Fruit fly (Drosophila melanogaster) whole organism, embryonic: ENCODE measurements around the gene miple2.
A peak's percentile ranks its signal among the peaks of the same experiment; 100 is the strongest.

ENCODE experiments used
- Bgb ChIP-seq: fragments of 200-800 bp; sonication (Bioruptor generic); IDR thresholded peaks from 2 replicates; pipeline ENCODE4 v1.3.6; 2022; ENCODE audit warnings: missing biosample characterization, missing genetic modification characterization; ENCODE audit not compliant: partially characterized antibody
- CG10321 ChIP-seq: fragments of 200-800 bp; sonication (Bioruptor generic); IDR thresholded peaks from 2 replicates; pipeline ENCODE4 v1.3.6; 2022; ENCODE audit warnings: missing biosample characterization, missing genetic modification characterization
- CG10366 ChIP-seq: fragments of 200-800 bp; sonication (Bioruptor generic); IDR thresholded peaks from 2 replicates; pipeline ENCODE4 v1.3.6; 2022; ENCODE audit warnings: missing biosample characterization, missing genetic modification characterization
- CG11398 ChIP-seq: fragments of 200-800 bp; sonication (Bioruptor generic); optimal IDR thresholded peaks from 2 replicates; lab custom pipeline; 2016; ENCODE audit warnings: missing biosample characterization, missing genetic modification characterization
- CG11456 ChIP-seq: fragments of 200-800 bp; sonication (Bioruptor generic); IDR thresholded peaks from 3 replicates; pipeline ENCODE4 v1.3.6; 2022; ENCODE audit warnings: missing biosample characterization, missing genetic modification characterization
- CG11504 ChIP-seq: fragments of 200-800 bp; sonication (Bioruptor generic); optimal IDR thresholded peaks from 3 replicates; lab custom pipeline; 2019; ENCODE audit warnings: missing biosample characterization, mild to moderate bottlenecking, missing genetic modification characterization, moderate library complexity
- CG13424 ChIP-seq: fragments of 200-800 bp; sonication (Bioruptor generic); optimal IDR thresholded peaks from 2 replicates; lab custom pipeline; 2019; ENCODE audit warnings: missing biosample characterization, mild to moderate bottlenecking, missing genetic modification characterization, moderate library complexity
- CG15479 ChIP-seq: fragments of 200-800 bp; sonication (Bioruptor generic); optimal IDR thresholded peaks from 3 replicates; lab custom pipeline; 2019; ENCODE audit warnings: missing biosample characterization, mild to moderate bottlenecking, missing genetic modification characterization, moderate library complexity
- CG15601 ChIP-seq: fragments of 200-800 bp; sonication (Bioruptor generic); optimal IDR thresholded peaks from 3 replicates; lab custom pipeline; 2019; ENCODE audit warnings: missing biosample characterization, mild to moderate bottlenecking, missing genetic modification characterization, moderate library complexity
- CG16863 ChIP-seq: fragments of 200-800 bp; sonication (Bioruptor generic); optimal IDR thresholded peaks from 3 replicates; lab custom pipeline; 2016; ENCODE audit warnings: missing biosample characterization, missing genetic modification characterization
- CG3065 ChIP-seq: fragments of 200-800 bp; sonication (Bioruptor generic); optimal IDR thresholded peaks from 2 replicates; lab custom pipeline; 2016; ENCODE audit warnings: missing biosample characterization, missing genetic modification characterization
- CG3163 ChIP-seq: fragments of 200-800 bp; sonication (Bioruptor generic); optimal IDR thresholded peaks from 3 replicates; lab custom pipeline; 2016; ENCODE audit warnings: missing biosample characterization, missing genetic modification characterization
- CG32532 ChIP-seq: fragments of 200-800 bp; sonication (Bioruptor generic); IDR thresholded peaks from 2 replicates; pipeline ENCODE4 v1.3.6; 2022; ENCODE audit warnings: missing biosample characterization, missing genetic modification characterization
- CG32772 ChIP-seq: fragments of 200-800 bp; sonication (Bioruptor generic); IDR thresholded peaks from 2 replicates; pipeline ENCODE4 v1.3.6; 2022; ENCODE audit warnings: missing biosample characterization, missing genetic modification characterization
- CG4282 ChIP-seq: fragments of 200-800 bp; sonication (Bioruptor generic); optimal IDR thresholded peaks from 2 replicates; lab custom pipeline; 2016; ENCODE audit warnings: missing biosample characterization, missing genetic modification characterization
- CG9727 ChIP-seq: fragments of 200-800 bp; sonication (Bioruptor generic); optimal IDR thresholded peaks from 3 replicates; lab custom pipeline; 2017; ENCODE audit warnings: missing biosample characterization, mild to moderate bottlenecking, missing genetic modification characterization
- CTCF ChIP-seq: fragments of 200-800 bp; sonication (Bioruptor generic); optimal IDR thresholded peaks from 2 replicates; lab custom pipeline; 2017; ENCODE audit warnings: missing biosample characterization, mild to moderate bottlenecking, missing genetic modification characterization, moderate library complexity
- Chrac-16 ChIP-seq: fragments of 200-800 bp; sonication (Bioruptor generic); optimal IDR thresholded peaks from 3 replicates; lab custom pipeline; 2016; ENCODE audit warnings: missing biosample characterization, missing genetic modification characterization
- CkIIα-i1 ChIP-seq: fragments of 200-800 bp; sonication (Bioruptor generic); IDR thresholded peaks from 2 replicates; pipeline ENCODE4 v1.3.6; 2022; ENCODE audit warnings: missing biosample characterization, missing genetic modification characterization
- Dll ChIP-seq: fragments of 200-800 bp; sonication (Bioruptor generic); IDR thresholded peaks from 4 replicates; pipeline ENCODE4 v1.3.6; 2022; ENCODE audit warnings: missing biosample characterization, missing genetic modification characterization; ENCODE audit not compliant: partially characterized antibody
- Doc3 ChIP-seq: fragments of 200-800 bp; sonication (Bioruptor generic); IDR thresholded peaks from 3 replicates; pipeline ENCODE4 v1.3.6; 2022; ENCODE audit warnings: missing biosample characterization, missing genetic modification characterization; ENCODE audit not compliant: partially characterized antibody
- HHEX ChIP-seq: fragments of 200-800 bp; sonication (Bioruptor generic); optimal IDR thresholded peaks from 3 replicates; lab custom pipeline; 2017; ENCODE audit warnings: missing biosample characterization, mild to moderate bottlenecking, missing genetic modification characterization, missing genetic modification reagents
- Hmr ChIP-seq: fragments of 200-800 bp; sonication (Bioruptor generic); optimal IDR thresholded peaks from 3 replicates; lab custom pipeline; 2017; ENCODE audit warnings: mild to moderate bottlenecking, missing biosample characterization, missing genetic modification reagents, missing genetic modification characterization
- Max ChIP-seq: fragments of 200-800 bp; sonication (Bioruptor generic); optimal IDR thresholded peaks from 2 replicates; lab custom pipeline; 2016; ENCODE audit warnings: missing biosample characterization, mild to moderate bottlenecking, missing genetic modification characterization
- Pdp1 ChIP-seq, 2 experiments: fragments of 200-800 bp; sonication (Bioruptor generic); optimal IDR thresholded peaks; 3 replicates each; lab custom pipeline; 2016; ENCODE audit warnings: missing biosample characterization in 2 of 2, missing genetic modification characterization in 2 of 2, mild to moderate bottlenecking in 1 of 2, moderate library complexity in 1 of 2
- Poxn ChIP-seq: fragments of 200-800 bp; sonication (Bioruptor generic); IDR thresholded peaks from 2 replicates; pipeline ENCODE4 v1.3.6; 2022; ENCODE audit warnings: missing biosample characterization, missing genetic modification characterization
- Scr ChIP-seq: fragments of 200-800 bp; sonication (Bioruptor generic); IDR thresholded peaks from 2 replicates; pipeline ENCODE4 v1.3.6; 2022; ENCODE audit warnings: missing biosample characterization, missing genetic modification characterization; ENCODE audit not compliant: partially characterized antibody
- Vsx1 ChIP-seq: fragments of 200-800 bp; sonication (Bioruptor generic); optimal IDR thresholded peaks from 2 replicates; lab custom pipeline; 2017; ENCODE audit warnings: missing biosample characterization, mild to moderate bottlenecking, missing genetic modification characterization, missing genetic modification reagents
- ap ChIP-seq: fragments of 200-800 bp; sonication (Bioruptor generic); IDR thresholded peaks from 2 replicates; pipeline ENCODE4 v1.3.6; 2022; ENCODE audit warnings: missing biosample characterization, missing genetic modification characterization
- bab2 ChIP-seq: fragments of 200-800 bp; sonication (Bioruptor generic); optimal IDR thresholded peaks from 2 replicates; lab custom pipeline; 2016; ENCODE audit warnings: missing biosample characterization, missing genetic modification characterization
- cato ChIP-seq: fragments of 200-800 bp; sonication (Bioruptor generic); optimal IDR thresholded peaks from 2 replicates; lab custom pipeline; 2016; ENCODE audit warnings: missing biosample characterization, missing genetic modification characterization, borderline replicate concordance
- cg ChIP-seq: fragments of 200-800 bp; sonication (Bioruptor generic); optimal IDR thresholded peaks from 3 replicates; lab custom pipeline; 2019; ENCODE audit warnings: missing biosample characterization, mild to moderate bottlenecking, missing genetic modification characterization, moderate library complexity
- crp ChIP-seq, 2 experiments: fragments of 200-800 bp; sonication (Bioruptor generic); optimal IDR thresholded peaks; 2 replicates in 1 of 2; 3 replicates in 1 of 2; lab custom pipeline; 2017; ENCODE audit warnings: missing biosample characterization in 2 of 2, missing genetic modification characterization in 2 of 2, mild to moderate bottlenecking in 1 of 2, moderate library complexity in 1 of 2
- dan ChIP-seq: fragments of 200-800 bp; sonication (Bioruptor generic); IDR thresholded peaks from 2 replicates; pipeline ENCODE4 v1.3.6; 2022; ENCODE audit warnings: missing biosample characterization, missing genetic modification characterization
- emc ChIP-seq: fragments of 200-800 bp; sonication (Bioruptor generic); optimal IDR thresholded peaks from 2 replicates; lab custom pipeline; 2016; ENCODE audit warnings: missing biosample characterization, missing genetic modification characterization
- ewg ChIP-seq: fragments of 200-800 bp; sonication (Bioruptor generic); optimal IDR thresholded peaks from 3 replicates; lab custom pipeline; 2017; ENCODE audit warnings: mild to moderate bottlenecking, missing biosample characterization, missing genetic modification reagents, missing genetic modification characterization
- hth ChIP-seq: fragments of >200 bp; optimal IDR thresholded peaks from 2 replicates; lab custom pipeline; 2017; ENCODE audit warnings: inconsistent platforms
- jumu ChIP-seq: fragments of 200-800 bp; sonication (Bioruptor generic); optimal IDR thresholded peaks from 3 replicates; lab custom pipeline; 2016; ENCODE audit warnings: missing biosample characterization, missing genetic modification characterization
- kah ChIP-seq: fragments of 200-800 bp; sonication (Bioruptor generic); optimal IDR thresholded peaks from 2 replicates; lab custom pipeline; 2018; ENCODE audit warnings: missing biosample characterization, mild to moderate bottlenecking, missing genetic modification characterization
- oc ChIP-seq: fragments of 200-800 bp; sonication (Bioruptor generic); optimal IDR thresholded peaks from 2 replicates; lab custom pipeline; 2018; ENCODE audit warnings: missing biosample characterization, mild to moderate bottlenecking, missing genetic modification characterization, moderate library complexity
- pita ChIP-seq: fragments of 200-800 bp; sonication (Bioruptor generic); optimal IDR thresholded peaks from 2 replicates; lab custom pipeline; 2017; ENCODE audit warnings: missing biosample characterization, mild to moderate bottlenecking, missing genetic modification characterization
- psq ChIP-seq: fragments of 200-800 bp; sonication (Bioruptor generic); optimal IDR thresholded peaks from 2 replicates; lab custom pipeline; 2017; ENCODE audit warnings: missing biosample characterization, missing genetic modification characterization
- scrt ChIP-seq: fragments of 200-800 bp; sonication (Bioruptor generic); optimal IDR thresholded peaks from 2 replicates; lab custom pipeline; 2018; ENCODE audit warnings: missing biosample characterization, mild to moderate bottlenecking, missing genetic modification characterization, moderate library complexity
- sens ChIP-seq: fragments of 200-800 bp; sonication (Bioruptor generic); peaks from one replicate; lab custom pipeline; 2016; ENCODE audit warnings: missing biosample characterization, missing genetic modification characterization
- slou ChIP-seq: fragments of 200-800 bp; sonication (Bioruptor generic); optimal IDR thresholded peaks from 3 replicates; lab custom pipeline; 2016; ENCODE audit warnings: missing biosample characterization, missing genetic modification characterization
- sr ChIP-seq: fragments of 200-800 bp; sonication (Bioruptor generic); IDR thresholded peaks from 3 replicates; pipeline ENCODE4 v1.3.6; 2022; ENCODE audit warnings: missing biosample characterization, missing genetic modification characterization
- tap ChIP-seq: fragments of 200-800 bp; optimal IDR thresholded peaks from 3 replicates; lab custom pipeline; 2019; ENCODE audit warnings: missing biosample characterization, mild to moderate bottlenecking, missing genetic modification characterization, moderate library complexity
- tin ChIP-seq: fragments of 200-800 bp; sonication (Bioruptor generic); optimal IDR thresholded peaks from 3 replicates; lab custom pipeline; 2016; ENCODE audit warnings: missing biosample characterization, missing genetic modification characterization
- ttk ChIP-seq: fragments of 200-800 bp; sonication (Bioruptor generic); IDR thresholded peaks from 2 replicates; pipeline ENCODE4 v2.1.2; 2022; ENCODE audit warnings: missing biosample characterization, missing genetic modification characterization
- z ChIP-seq: fragments of 200-800 bp; sonication (Bioruptor generic); IDR thresholded peaks from 3 replicates; pipeline ENCODE4 v1.3.6; 2022; ENCODE audit warnings: missing biosample characterization, missing genetic modification characterization
- zen ChIP-seq: fragments of 200-800 bp; sonication (Bioruptor generic); optimal IDR thresholded peaks from 3 replicates; lab custom pipeline; 2018; ENCODE audit warnings: missing biosample characterization, mild to moderate bottlenecking, missing genetic modification characterization, moderate library complexity

Gene miple2

dm6 chr3L:246644-247199 lies 24.3 kb upstream of the miple2 start (continued):
- no peak for TF ChIP-seq Hmr
- no peak for TF ChIP-seq dan (GFP tag; lab: Robert Waterston, UW)
- peak; percentile 85 for TF ChIP-seq cg (GFP tag; lab: Kevin White, UChicago)
- no peak for TF ChIP-seq bab2
- peak; percentile 96 for TF ChIP-seq CTCF (GFP tag; lab: Kevin White, UChicago)
- peak; percentile 24 for TF ChIP-seq CG3065 (GFP tag; lab: Kevin White, UChicago)
- TF ChIP-seq Vsx1 = no peak
- peak; percentile 2 for TF ChIP-seq CG13424 (tag; lab: Kevin White, UChicago)
- no peak for TF ChIP-seq slou (GFP tag; lab: Kevin White, UChicago)
- TF ChIP-seq sens = peak; percentile 79
- peak; percentile 54 for TF ChIP-seq zen (tag; lab: Kevin White, UChicago)
- TF ChIP-seq scrt (GFP tag; lab: Kevin White, UChicago) = no peak
- peak in 1 of 2 experiments; percentile 42 for TF ChIP-seq crp (GFP tag; optimal IDR thresholded peaks at IDR 0.05; lab: Kevin White, UChicago)
- TF ChIP-seq CG9727 (GFP tag; lab: Kevin White, UChicago) = peak; percentile 35
- TF ChIP-seq Max (GFP tag; lab: Kevin White, UChicago) = no peak
- TF ChIP-seq ewg (GFP tag; lab: Kevin White, UChicago) = no peak
- TF ChIP-seq tin (GFP tag; lab: Kevin White, UChicago) = peak; percentile 50
- TF ChIP-seq Chrac-16 = peak; percentile 27
- no peak for TF ChIP-seq z (GFP tag; lab: Robert Waterston, UW)
- TF ChIP-seq jumu (GFP tag; lab: Kevin White, UChicago) = peak; percentile 42
- no peak for TF ChIP-seq sr
- TF ChIP-seq ap = no peak
- no peak for TF ChIP-seq Doc3 (GFP tag; lab: Robert Waterston, UW)
- no peak for TF ChIP-seq CG11504 (tag; lab: Kevin White, UChicago)
- TF ChIP-seq CG15479 (GFP tag; lab: Kevin White, UChicago) = peak; percentile 76
- no peak for TF ChIP-seq CG10321 (GFP tag; lab: Robert Waterston, UW)
- no peak for TF ChIP-seq pita
- TF ChIP-seq CG32532 = peak; percentile 37
- no peak; the same call in 1 of the 3 replicates for TF ChIP-seq CG11456 (GFP tag; lab: Robert Waterston, UW)
- TF ChIP-seq Pdp1 (GFP tag; optimal IDR thresholded peaks at IDR 0.05; lab: Kevin White, UChicago) = peak; percentile 29 to 88
- no peak for TF ChIP-seq ttk (GFP tag; lab: Robert Waterston, UW)
- TF ChIP-seq CG32772 = no peak
- TF ChIP-seq kah (GFP tag; lab: Kevin White, UChicago) = no peak
- peak; percentile 75 for TF ChIP-seq Bgb (GFP tag; lab: Robert Waterston, UW)
- peak; percentile 61 for TF ChIP-seq Scr (GFP tag; lab: Robert Waterston, UW)
- no peak for TF ChIP-seq Poxn
- no peak for TF ChIP-seq hth (lab: Kevin White, UChicago)
- no peak for TF ChIP-seq oc (tag; lab: Kevin White, UChicago)
- no peak for TF ChIP-seq emc
- TF ChIP-seq tap (tag; lab: Kevin White, UChicago) = no peak
- no peak for TF ChIP-seq CG3163 (GFP tag; lab: Kevin White, UChicago)
- TF ChIP-seq Dll (GFP tag; lab: Robert Waterston, UW) = peak; percentile 25; the same call in 2 of the 4 replicates
- TF ChIP-seq CG4282 = no peak
- TF ChIP-seq CG11398 (GFP tag; lab: Kevin White, UChicago) = no peak
- TF ChIP-seq CG10366 (GFP tag; lab: Robert Waterston, UW) = no peak
- TF ChIP-seq CkIIα-i1 (GFP tag; lab: Robert Waterston, UW) = no peak
- no peak for TF ChIP-seq psq (GFP tag; lab: Kevin White, UChicago)
- no peak for TF ChIP-seq cato (GFP tag; lab: Kevin White, UChicago)
- TF ChIP-seq HHEX (GFP tag; lab: Kevin White, UChicago) = no peak
- TF ChIP-seq CG15601 (tag; lab: Kevin White, UChicago) = no peak
- TF ChIP-seq CG16863 = peak; percentile 26
